Worm (Caenorhabditis elegans) whole organism, mixed stage, embryonic: Measurements from ENCODE around the gene F13D12.5.

Experiments
- cnd-1 ChIP-seq: fragments of 200-800 bp; sonication (Bioruptor generic); optimal IDR thresholded peaks from 2 replicates; lab custom pipeline; 2018; ENCODE audit warnings: mild to moderate bottlenecking, missing genetic modification characterization, missing compliant biosample characterization
- drap-1 ChIP-seq: fragments of 200-800 bp; sonication (Bioruptor generic); optimal IDR thresholded peaks from 3 replicates; lab custom pipeline; 2018; ENCODE audit warnings: mild to moderate bottlenecking, missing genetic modification characterization, missing compliant biosample characterization
- elt-1 ChIP-seq: sonication (generic microtip); optimal IDR thresholded peaks from 2 replicates; lab custom pipeline; 2017; ENCODE audit warnings: missing genetic modification characterization, mild to moderate bottlenecking, missing compliant biosample characterization, antibody characterized with exemption, moderate library complexity, borderline replicate concordance; ENCODE audit not compliant: insufficient read depth
- elt-3 ChIP-seq: fragments of 150-350 bp; optimal IDR thresholded peaks from 2 replicates; lab custom pipeline; 2014; ENCODE audit warnings: missing biosample characterization, missing genetic modification characterization
- lsy-2 ChIP-seq: fragments of 150-350 bp; optimal IDR thresholded peaks from 2 replicates; lab custom pipeline; 2014; ENCODE audit warnings: missing biosample characterization, missing genetic modification characterization
- unc-62 ChIP-seq: fragments of 150-350 bp; optimal IDR thresholded peaks from 2 replicates; lab custom pipeline; 2014; ENCODE audit warnings: missing biosample characterization, missing genetic modification reagents, missing genetic modification characterization

DNA sequence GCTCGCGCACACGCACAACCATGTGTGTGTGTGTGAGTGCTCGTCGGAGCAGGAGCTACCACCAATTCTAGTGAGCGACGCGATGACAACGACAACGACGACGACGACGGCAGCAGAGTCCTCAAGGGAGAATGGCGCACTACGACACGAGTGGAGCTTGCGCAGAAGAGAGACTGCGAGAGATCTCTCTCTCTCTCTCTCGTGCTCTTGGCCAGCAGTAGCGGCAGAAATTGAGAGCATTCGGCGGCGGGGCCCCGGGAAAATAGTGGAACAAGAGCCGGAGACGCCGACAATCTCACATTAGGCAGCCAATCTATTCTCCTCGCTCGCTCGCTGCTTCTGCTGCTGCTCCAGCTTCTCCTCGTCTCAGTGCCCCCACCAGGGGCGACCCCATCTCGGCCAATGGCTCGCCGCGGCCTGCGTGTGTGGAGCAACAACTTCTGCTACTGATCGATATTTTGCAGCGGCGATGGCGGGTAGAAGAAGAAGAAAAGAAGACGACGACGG, 20.2 kb downstream of the F13D12.5 start:
- TF ChIP-seq lsy-2 (peak; percentile 23), unc-62 (GFP tag; lab: Kevin White, UChicago) (peak; percentile 36), elt-1 (no peak), elt-3 (tag; lab: Kevin White, UChicago) (no peak), cnd-1 (tag; lab: Kevin White, UChicago) (peak; percentile 39), drap-1 (GFP tag; lab: Kevin White, UChicago) (peak; percentile 22)
